Worm (Caenorhabditis elegans) whole organism, L3 larva: ENCODE data around the gene ttr-41.

Experiments
- nhr-43 ChIP-seq: sonication (generic microtip); optimal IDR thresholded peaks from 2 replicates; lab custom pipeline; 2016; ENCODE audit warnings: mild to moderate bottlenecking, missing genetic modification characterization, missing compliant biosample characterization; ENCODE audit not compliant: poor library complexity, severe bottlenecking
- nhr-76 ChIP-seq: fragments of 150-350 bp; sonication (generic microtip); optimal IDR thresholded peaks from 5 replicates; lab custom pipeline; 2014; ENCODE audit warnings: missing biosample characterization, missing genetic modification characterization
- pha-4 ChIP-seq: fragments of 150-350 bp; optimal IDR thresholded peaks from 2 replicates; lab custom pipeline; 2014; ENCODE audit warnings: missing biosample characterization, missing genetic modification reagents, missing genetic modification characterization
- snpc-4 ChIP-seq: fragments of 150-350 bp; optimal IDR thresholded peaks from 2 replicates; lab custom pipeline; 2014; ENCODE audit warnings: missing biosample characterization, missing genetic modification characterization

ce11 chrII:4776933-4777332 lies 49.3 kb upstream of the ttr-41 start, which contains the start of gene F26G1.11:
- TF ChIP-seq nhr-43 (tag; lab: Kevin White, UChicago) = no peak
- no peak for TF ChIP-seq snpc-4 (tag; lab: Kevin White, UChicago)
- no peak for TF ChIP-seq nhr-76
- TF ChIP-seq pha-4 (tag; lab: Kevin White, UChicago) = no peak
